In genomic region chr3R:22878416-22878815, dm6 we compare ENCODE assay signal across 1 fruit fly cellular context.
A peak's percentile ranks its signal among the peaks of the same experiment; 100 is the strongest.
TF ChIP-seq lines count a peak whose summit lies in the region.

No protein-coding gene starts in this region.

TF ChIP-seq in whole organism, embryonic, 481 proteins besides CTCF, POLR2A, EP300 and RAD21 (continued from another document and continues in another):
- no peak for TF ChIP-seq al (GFP tag; IDR thresholded peaks at IDR 0.05; lab: Robert Waterston, UW)
- TF ChIP-seq CG18599 (GFP tag; optimal IDR thresholded peaks at IDR 0.05; lab: Kevin White, UChicago), result peak; percentile 60
- no peak for TF ChIP-seq tio (GFP tag; optimal IDR thresholded peaks at IDR 0.05; lab: Kevin White, UChicago)
- TF ChIP-seq CG2875 (GFP tag; optimal IDR thresholded peaks at IDR 0.05; lab: Kevin White, UChicago), result no peak
- TF ChIP-seq CG11398 (GFP tag; optimal IDR thresholded peaks at IDR 0.05; lab: Kevin White, UChicago), result no peak
- no peak for TF ChIP-seq Bgb (GFP tag; IDR thresholded peaks at IDR 0.05; lab: Robert Waterston, UW; ENCODE audit: partially characterized antibody)
- peak; percentile 59 for TF ChIP-seq Blimp-1 (GFP tag; optimal IDR thresholded peaks at IDR 0.05; lab: Kevin White, UChicago)
- peak; percentile 61 for TF ChIP-seq CG7556 (GFP tag; optimal IDR thresholded peaks at IDR 0.05; lab: Kevin White, UChicago)
- TF ChIP-seq da (GFP tag; optimal IDR thresholded peaks at IDR 0.05; lab: Kevin White, UChicago), result no peak
- TF ChIP-seq unpg (GFP tag; optimal IDR thresholded peaks at IDR 0.05; lab: Kevin White, UChicago), result peak; percentile 41
- TF ChIP-seq CG8924 (tag; optimal IDR thresholded peaks at IDR 0.05; lab: Kevin White, UChicago), result peak; percentile 56
- peak; percentile 20 for TF ChIP-seq Lhr (GFP tag; optimal IDR thresholded peaks at IDR 0.05; lab: Kevin White, UChicago)
- no peak for TF ChIP-seq CG9609 (GFP tag; optimal IDR thresholded peaks at IDR 0.05; lab: Kevin White, UChicago)
- TF ChIP-seq ATbp (GFP tag; optimal IDR thresholded peaks at IDR 0.05; lab: Kevin White, UChicago), result peak; percentile 19
- no peak for TF ChIP-seq CG4617 (GFP tag; optimal IDR thresholded peaks at IDR 0.05; lab: Kevin White, UChicago; ENCODE audit: borderline replicate concordance)
- TF ChIP-seq CG9215 (GFP tag; IDR thresholded peaks at IDR 0.05; lab: Robert Waterston, UW), result no peak
- no peak for TF ChIP-seq CG3995 (GFP tag; optimal IDR thresholded peaks at IDR 0.05; lab: Kevin White, UChicago)
- no peak for TF ChIP-seq peb (GFP tag; IDR thresholded peaks at IDR 0.05; lab: Robert Waterston, UW)
- TF ChIP-seq CG8944 (GFP tag; optimal IDR thresholded peaks at IDR 0.05; lab: Kevin White, UChicago), result no peak
- TF ChIP-seq Tbp (GFP tag; optimal IDR thresholded peaks at IDR 0.05; lab: Kevin White, UChicago), result no peak
- TF ChIP-seq CG12299 (tag; optimal IDR thresholded peaks at IDR 0.05; lab: Kevin White, UChicago), result no peak
- TF ChIP-seq CG13123 (GFP tag; optimal IDR thresholded peaks at IDR 0.05; lab: Kevin White, UChicago), result no peak
- TF ChIP-seq phol (tag; optimal IDR thresholded peaks at IDR 0.05; lab: Kevin White, UChicago), result peak; percentile 71
- no peak for TF ChIP-seq CG5245 (GFP tag; optimal IDR thresholded peaks at IDR 0.05; lab: Kevin White, UChicago)
- TF ChIP-seq CG10431 (GFP tag; optimal IDR thresholded peaks at IDR 0.05; lab: Kevin White, UChicago), result no peak
- no peak for TF ChIP-seq Dp (GFP tag; optimal IDR thresholded peaks at IDR 0.05; lab: Kevin White, UChicago)
- no peak for TF ChIP-seq Kr (GFP tag; optimal IDR thresholded peaks at IDR 0.05; lab: Kevin White, UChicago)
- TF ChIP-seq repo (GFP tag; optimal IDR thresholded peaks at IDR 0.05; lab: Kevin White, UChicago), result no peak
- TF ChIP-seq gsb (GFP tag; IDR thresholded peaks at IDR 0.05; lab: Robert Waterston, UW), result no peak
- peak; percentile 65 for TF ChIP-seq grau (tag; optimal IDR thresholded peaks at IDR 0.05; lab: Kevin White, UChicago)
- no peak for TF ChIP-seq CG11696 (GFP tag; IDR thresholded peaks at IDR 0.05; lab: Robert Waterston, UW)
- TF ChIP-seq Ptx1 (GFP tag; IDR thresholded peaks at IDR 0.05; lab: Robert Waterston, UW), result peak; percentile 27; the same call in 1 of the 2 replicates
- no peak for TF ChIP-seq Aef1 (GFP tag; IDR thresholded peaks at IDR 0.05; lab: Robert Waterston, UW)
- TF ChIP-seq Rx (GFP tag; IDR thresholded peaks at IDR 0.05; lab: Robert Waterston, UW), result no peak
- TF ChIP-seq CG16779 (GFP tag; IDR thresholded peaks at IDR 0.05; lab: Robert Waterston, UW), result no peak
- TF ChIP-seq CG43689 (GFP tag; IDR thresholded peaks at IDR 0.05; lab: Robert Waterston, UW), result no peak
- no peak for TF ChIP-seq h (optimal IDR thresholded peaks at IDR 0.05; lab: Kevin White, UChicago)
- TF ChIP-seq Bdp1 (GFP tag; optimal IDR thresholded peaks at IDR 0.05; lab: Kevin White, UChicago), result no peak
- no peak for TF ChIP-seq CG8281 (tag; optimal IDR thresholded peaks at IDR 0.05; lab: Kevin White, UChicago)
- TF ChIP-seq lilli (GFP tag; optimal IDR thresholded peaks at IDR 0.05; lab: Kevin White, UChicago), result no peak
- TF ChIP-seq CG6254 (GFP tag; optimal IDR thresholded peaks at IDR 0.05; lab: Kevin White, UChicago), result no peak
- TF ChIP-seq psq (GFP tag; optimal IDR thresholded peaks at IDR 0.05; lab: Kevin White, UChicago), result no peak
- TF ChIP-seq org-1 (GFP tag; optimal IDR thresholded peaks at IDR 0.05; lab: Kevin White, UChicago), result peak; percentile 31
- peak in 1 of 2 experiments; percentile 55 for TF ChIP-seq Hr51 (GFP tag; optimal IDR thresholded peaks at IDR 0.05; lab: Kevin White, UChicago)
- TF ChIP-seq BtbVII (GFP tag; optimal IDR thresholded peaks at IDR 0.05; lab: Kevin White, UChicago), result no peak
- no peak for TF ChIP-seq Atf-2 (GFP tag; optimal IDR thresholded peaks at IDR 0.05; lab: Kevin White, UChicago)
- TF ChIP-seq YL-1 (GFP tag; optimal IDR thresholded peaks at IDR 0.05; lab: Kevin White, UChicago), result no peak
- TF ChIP-seq Stat92E (GFP tag; optimal IDR thresholded peaks at IDR 0.05; lab: Kevin White, UChicago), result no peak
- peak; percentile 32 for TF ChIP-seq Hmr (GFP tag; optimal IDR thresholded peaks at IDR 0.05; lab: Kevin White, UChicago)
- TF ChIP-seq CG10147 (GFP tag; optimal IDR thresholded peaks at IDR 0.05; lab: Kevin White, UChicago), result peak; percentile 11
- 0 out of 3 replicates have a peak, but pooled peaks have one; percentile 10 for TF ChIP-seq ci (GFP tag; IDR thresholded peaks at IDR 0.05; lab: Robert Waterston, UW)
- TF ChIP-seq Sry-δ (GFP tag; optimal IDR thresholded peaks at IDR 0.05; lab: Kevin White, UChicago), result no peak
- no peak for TF ChIP-seq CG1233 (GFP tag; optimal IDR thresholded peaks at IDR 0.05; lab: Kevin White, UChicago)
- TF ChIP-seq Dip2 (GFP tag; IDR thresholded peaks at IDR 0.05; lab: Robert Waterston, UW), result no peak
- no peak for TF ChIP-seq mam (GFP tag; optimal IDR thresholded peaks at IDR 0.05; lab: Kevin White, UChicago)
- no peak for TF ChIP-seq aop (GFP tag; IDR thresholded peaks at IDR 0.05; lab: Robert Waterston, UW)
- TF ChIP-seq dpn (GFP tag; optimal IDR thresholded peaks at IDR 0.05; lab: Kevin White, UChicago), result no peak
- TF ChIP-seq vnd (GFP tag; IDR thresholded peaks at IDR 0.05; lab: Robert Waterston, UW; ENCODE audit: partially characterized antibody), result no peak
- no peak for TF ChIP-seq CG8765 (GFP tag; IDR thresholded peaks at IDR 0.05; lab: Robert Waterston, UW)
- peak; percentile 53 for TF ChIP-seq dmrt99B (tag; optimal IDR thresholded peaks at IDR 0.05; lab: Kevin White, UChicago)
- TF ChIP-seq CG12236 (GFP tag; optimal IDR thresholded peaks at IDR 0.05; lab: Kevin White, UChicago), result no peak
- no peak for TF ChIP-seq CG4707 (GFP tag; optimal IDR thresholded peaks at IDR 0.05; lab: Kevin White, UChicago)
- peak; percentile 58 for TF ChIP-seq CG12391 (tag; optimal IDR thresholded peaks at IDR 0.05; lab: Kevin White, UChicago)
- peak; percentile 6 for TF ChIP-seq CG17802 (tag; optimal IDR thresholded peaks at IDR 0.05; lab: Kevin White, UChicago)
- peak in 1 of 2 experiments; percentile 58 for TF ChIP-seq eve (GFP tag; optimal IDR thresholded peaks at IDR 0.05; lab: Kevin White, UChicago)
- TF ChIP-seq E2f2 (GFP tag; IDR thresholded peaks at IDR 0.05; lab: Robert Waterston, UW), result no peak
- no peak for TF ChIP-seq B-H2 (GFP tag; optimal IDR thresholded peaks at IDR 0.05; lab: Kevin White, UChicago)
- peak in 1 of 3 experiments; percentile 68 for TF ChIP-seq lola (GFP tag; optimal IDR thresholded peaks at IDR 0.05; lab: Kevin White, UChicago)
- TF ChIP-seq CG9797 (GFP tag; optimal IDR thresholded peaks at IDR 0.05; lab: Kevin White, UChicago), result no peak
- TF ChIP-seq CG30431 (GFP tag; optimal IDR thresholded peaks at IDR 0.05; lab: Kevin White, UChicago), result no peak
- no peak for TF ChIP-seq CG10274 (GFP tag; optimal IDR thresholded peaks at IDR 0.05; lab: Kevin White, UChicago)
- peak in 1 of 2 experiments; percentile 2 for TF ChIP-seq Eip74EF (GFP tag; optimal IDR thresholded peaks at IDR 0.05; lab: Kevin White, UChicago)
- no peak for TF ChIP-seq CG10321 (GFP tag; IDR thresholded peaks at IDR 0.05; lab: Robert Waterston, UW)
- no peak for TF ChIP-seq Camta (GFP tag; optimal IDR thresholded peaks at IDR 0.05; lab: Kevin White, UChicago)
- no peak for TF ChIP-seq stwl (tag; optimal IDR thresholded peaks at IDR 0.05; lab: Kevin White, UChicago)
- TF ChIP-seq Antp (GFP tag; optimal IDR thresholded peaks at IDR 0.05; lab: Kevin White, UChicago), result no peak
- TF ChIP-seq ash1 (GFP tag; optimal IDR thresholded peaks at IDR 0.05; lab: Kevin White, UChicago), result no peak
- no peak for TF ChIP-seq CG14014 (GFP tag; IDR thresholded peaks at IDR 0.05; lab: Robert Waterston, UW)
- no peak for TF ChIP-seq sna (GFP tag; IDR thresholded peaks at IDR 0.05; lab: Robert Waterston, UW; ENCODE audit: partially characterized antibody)
- no peak for TF ChIP-seq D19B (GFP tag; optimal IDR thresholded peaks at IDR 0.05; lab: Kevin White, UChicago)
- no peak for TF ChIP-seq Dll (GFP tag; IDR thresholded peaks at IDR 0.05; lab: Robert Waterston, UW; ENCODE audit: partially characterized antibody)
- TF ChIP-seq H2.0 (GFP tag; IDR thresholded peaks at IDR 0.05; lab: Robert Waterston, UW), result no peak
- TF ChIP-seq jing (GFP tag; optimal IDR thresholded peaks at IDR 0.05; lab: Kevin White, UChicago), result peak; percentile 35
- 0 out of 3 replicates have a peak, but pooled peaks have one; percentile 42 for TF ChIP-seq CG34422 (GFP tag; IDR thresholded peaks at IDR 0.05; lab: Robert Waterston, UW)
- TF ChIP-seq nau (GFP tag; optimal IDR thresholded peaks at IDR 0.05; lab: Kevin White, UChicago), result no peak
- TF ChIP-seq wek (GFP tag; optimal IDR thresholded peaks at IDR 0.05; lab: Kevin White, UChicago), result no peak
- TF ChIP-seq CkIIα-i1 (GFP tag; IDR thresholded peaks at IDR 0.05; lab: Robert Waterston, UW), result no peak
- no peak for TF ChIP-seq hkb (optimal IDR thresholded peaks at IDR 0.05; lab: Kevin White, UChicago)
- no peak for TF ChIP-seq hkb (GFP tag; IDR thresholded peaks at IDR 0.05; lab: Robert Waterston, UW)
- TF ChIP-seq Neu2 (GFP tag; optimal IDR thresholded peaks at IDR 0.05; lab: Kevin White, UChicago; ENCODE audit: borderline replicate concordance), result no peak
- TF ChIP-seq ab (GFP tag; optimal IDR thresholded peaks at IDR 0.05; lab: Kevin White, UChicago), result no peak
- TF ChIP-seq pb (GFP tag; optimal IDR thresholded peaks at IDR 0.05; lab: Kevin White, UChicago), result no peak
- TF ChIP-seq CG7963 (GFP tag; IDR thresholded peaks at IDR 0.05; lab: Robert Waterston, UW; ENCODE audit: partially characterized antibody), result no peak
- no peak for TF ChIP-seq pita (GFP tag; optimal IDR thresholded peaks at IDR 0.05; lab: Kevin White, UChicago)
- peak; percentile 30 for TF ChIP-seq CG12769 (tag; optimal IDR thresholded peaks at IDR 0.05; lab: Kevin White, UChicago)
- no peak; the same call in 2 of the 3 replicates for TF ChIP-seq croc (GFP tag; conservative IDR thresholded peaks at IDR 0.05; lab: Robert Waterston, UW)
- no peak for TF ChIP-seq ro (GFP tag; IDR thresholded peaks at IDR 0.05; lab: Robert Waterston, UW)
- no peak for TF ChIP-seq CG4854 (GFP tag; optimal IDR thresholded peaks at IDR 0.05; lab: Kevin White, UChicago)
- TF ChIP-seq CG7987 (GFP tag; optimal IDR thresholded peaks at IDR 0.05; lab: Kevin White, UChicago), result no peak
- TF ChIP-seq HmgD (GFP tag; optimal IDR thresholded peaks at IDR 0.05; lab: Kevin White, UChicago), result no peak
- TF ChIP-seq Hmx (GFP tag; optimal IDR thresholded peaks at IDR 0.05; lab: Kevin White, UChicago), result no peak
- peak; percentile 30 for TF ChIP-seq CG3281 (GFP tag; optimal IDR thresholded peaks at IDR 0.05; lab: Kevin White, UChicago)
- no peak for TF ChIP-seq tup (GFP tag; optimal IDR thresholded peaks at IDR 0.05; lab: Kevin White, UChicago)
- peak; percentile 65 for TF ChIP-seq Xrp1 (GFP tag; IDR thresholded peaks at IDR 0.05; lab: Robert Waterston, UW)
- TF ChIP-seq CG10565 (GFP tag; optimal IDR thresholded peaks at IDR 0.05; lab: Kevin White, UChicago), result no peak
- peak; percentile 57 for TF ChIP-seq CG6689 (GFP tag; IDR thresholded peaks at IDR 0.05; lab: Robert Waterston, UW)
- TF ChIP-seq CG14710 (tag; optimal IDR thresholded peaks at IDR 0.05; lab: Kevin White, UChicago), result peak; percentile 60
- no peak for TF ChIP-seq tin (GFP tag; optimal IDR thresholded peaks at IDR 0.05; lab: Kevin White, UChicago)
- no peak for TF ChIP-seq CG32772 (GFP tag; IDR thresholded peaks at IDR 0.05; lab: Robert Waterston, UW)
- TF ChIP-seq CG17385 (GFP tag; optimal IDR thresholded peaks at IDR 0.05; lab: Kevin White, UChicago), result peak; percentile 42
- no peak for TF ChIP-seq CG14050 (GFP tag; IDR thresholded peaks at IDR 0.05; lab: Robert Waterston, UW)
- peak; percentile 41 for TF ChIP-seq CG1603 (tag; optimal IDR thresholded peaks at IDR 0.05; lab: Kevin White, UChicago)
- no peak for TF ChIP-seq trh (GFP tag; optimal IDR thresholded peaks at IDR 0.05; lab: Kevin White, UChicago)
- no peak for TF ChIP-seq ase (GFP tag; IDR thresholded peaks at IDR 0.05; lab: Robert Waterston, UW)
- 0 out of 2 replicates have a peak, but pooled peaks have one; percentile 17 for TF ChIP-seq esg (GFP tag; conservative IDR thresholded peaks at IDR 0.05; lab: Robert Waterston, UW)
- TF ChIP-seq CG4282 (GFP tag; optimal IDR thresholded peaks at IDR 0.05; lab: Kevin White, UChicago), result no peak
- TF ChIP-seq seq (GFP tag; IDR thresholded peaks at IDR 0.05; lab: Robert Waterston, UW), result peak; percentile 31; the same call in 1 of the 2 replicates
- TF ChIP-seq ato (GFP tag; IDR thresholded peaks at IDR 0.05; lab: Robert Waterston, UW; ENCODE audit: partially characterized antibody), result no peak
- TF ChIP-seq crc (GFP tag; optimal IDR thresholded peaks at IDR 0.05; lab: Kevin White, UChicago), result no peak
- TF ChIP-seq Max (GFP tag; optimal IDR thresholded peaks at IDR 0.05; lab: Kevin White, UChicago), result no peak
- no peak for TF ChIP-seq CG7786 (GFP tag; optimal IDR thresholded peaks at IDR 0.05; lab: Kevin White, UChicago)
- peak; percentile 57 for TF ChIP-seq fd96Cb (tag; optimal IDR thresholded peaks at IDR 0.05; lab: Kevin White, UChicago)
- TF ChIP-seq CG17361 (GFP tag; IDR thresholded peaks at IDR 0.05; lab: Robert Waterston, UW), result peak; percentile 73
- TF ChIP-seq Sry-β (GFP tag; optimal IDR thresholded peaks at IDR 0.05; lab: Kevin White, UChicago), result no peak
- no peak for TF ChIP-seq CG18764 (GFP tag; optimal IDR thresholded peaks at IDR 0.05; lab: Kevin White, UChicago)
- TF ChIP-seq CG4360 (GFP tag; IDR thresholded peaks at IDR 0.05; lab: Robert Waterston, UW), result no peak
- TF ChIP-seq CG15601 (tag; optimal IDR thresholded peaks at IDR 0.05; lab: Kevin White, UChicago), result peak; percentile 48
- no peak for TF ChIP-seq luna (GFP tag; optimal IDR thresholded peaks at IDR 0.05; lab: Kevin White, UChicago)
- TF ChIP-seq CG32532 (GFP tag; IDR thresholded peaks at IDR 0.05; lab: Robert Waterston, UW), result no peak
- no peak for TF ChIP-seq toy (GFP tag; IDR thresholded peaks at IDR 0.05; lab: Robert Waterston, UW)
- TF ChIP-seq CG11247 (GFP tag; IDR thresholded peaks at IDR 0.05; lab: Robert Waterston, UW), result no peak
- TF ChIP-seq onecut (GFP tag; IDR thresholded peaks at IDR 0.05; lab: Robert Waterston, UW), result peak; percentile 55
- TF ChIP-seq CG6791 (GFP tag; IDR thresholded peaks at IDR 0.05; lab: Robert Waterston, UW; ENCODE audit: partially characterized antibody), result no peak
- no peak for TF ChIP-seq Atf6 (GFP tag; IDR thresholded peaks at IDR 0.05; lab: Robert Waterston, UW)
- TF ChIP-seq sisA (GFP tag; IDR thresholded peaks at IDR 0.05; lab: Robert Waterston, UW), result peak; percentile 51
- TF ChIP-seq Bteb2 (GFP tag; optimal IDR thresholded peaks at IDR 0.05; lab: Kevin White, UChicago), result no peak
- TF ChIP-seq CG1832 (GFP tag; optimal IDR thresholded peaks at IDR 0.05; lab: Kevin White, UChicago), result no peak
